Fruit fly (Drosophila melanogaster) whole organism, prepupa: Measurements from ENCODE around the gene NTPase.

Experiments
- CG10631 ChIP-seq: fragments of 200-800 bp; sonication (Bioruptor generic); optimal IDR thresholded peaks from 2 replicates; lab custom pipeline; 2016; ENCODE audit warnings: missing biosample characterization, missing genetic modification characterization
- CG10669 ChIP-seq: fragments of 200-800 bp; sonication (Bioruptor generic); optimal IDR thresholded peaks from 3 replicates; lab custom pipeline; 2018; ENCODE audit warnings: missing biosample characterization, mild to moderate bottlenecking, missing genetic modification characterization, moderate library complexity
- CG11294 ChIP-seq: fragments of 200-800 bp; sonication (Bioruptor generic); IDR thresholded peaks from 2 replicates; pipeline ENCODE4 v1.3.6; 2022; ENCODE audit warnings: missing biosample characterization, missing genetic modification characterization
- CG11902 ChIP-seq: fragments of 200-800 bp; sonication (Bioruptor generic); optimal IDR thresholded peaks from 3 replicates; lab custom pipeline; 2016; ENCODE audit warnings: missing biosample characterization, missing genetic modification characterization
- CG15336 ChIP-seq: fragments of 200-800 bp; sonication (Bioruptor generic); IDR thresholded peaks from 2 replicates; pipeline ENCODE4 v1.3.6; 2022; ENCODE audit warnings: missing biosample characterization, missing genetic modification characterization
- CG1621 ChIP-seq: fragments of 200-800 bp; sonication (Bioruptor generic); optimal IDR thresholded peaks from 3 replicates; lab custom pipeline; 2018; ENCODE audit warnings: missing biosample characterization, mild to moderate bottlenecking, missing genetic modification characterization
- CG16779 ChIP-seq: fragments of 200-800 bp; sonication (Bioruptor generic); optimal IDR thresholded peaks from 3 replicates; lab custom pipeline; 2017; ENCODE audit warnings: missing biosample characterization, mild to moderate bottlenecking, missing genetic modification characterization
- CG3032 ChIP-seq: fragments of 200-800 bp; optimal IDR thresholded peaks from 2 replicates; lab custom pipeline; 2019; ENCODE audit warnings: missing biosample characterization, mild to moderate bottlenecking, missing genetic modification characterization, moderate library complexity
- CG32006 ChIP-seq: fragments of 200-800 bp; sonication (Bioruptor generic); optimal IDR thresholded peaks from 3 replicates; lab custom pipeline; 2017; ENCODE audit warnings: missing biosample characterization, mild to moderate bottlenecking, missing genetic modification characterization
- CG34406 ChIP-seq: fragments of 200-800 bp; sonication (Bioruptor generic); optimal IDR thresholded peaks from 3 replicates; lab custom pipeline; 2016; ENCODE audit warnings: missing biosample characterization, missing genetic modification characterization
- CG3919 ChIP-seq: fragments of 200-800 bp; sonication (Bioruptor generic); optimal IDR thresholded peaks from 3 replicates; lab custom pipeline; 2016; ENCODE audit warnings: missing biosample characterization, missing genetic modification characterization
- CG4318 ChIP-seq: fragments of 200-800 bp; sonication (Bioruptor generic); optimal IDR thresholded peaks from 3 replicates; lab custom pipeline; 2017; ENCODE audit warnings: missing biosample characterization, mild to moderate bottlenecking, missing genetic modification characterization
- CG6163 ChIP-seq: fragments of 200-800 bp; sonication (Bioruptor generic); IDR thresholded peaks from 3 replicates; pipeline ENCODE4 v1.3.6; 2022; ENCODE audit warnings: missing biosample characterization, missing genetic modification characterization
- CG6792 ChIP-seq: fragments of 200-800 bp; sonication (Bioruptor generic); optimal IDR thresholded peaks from 3 replicates; lab custom pipeline; 2016; ENCODE audit warnings: missing biosample characterization, missing genetic modification characterization
- CG6808 ChIP-seq: fragments of 200-800 bp; sonication (Bioruptor generic); optimal IDR thresholded peaks from 3 replicates; lab custom pipeline; 2017; ENCODE audit warnings: missing biosample characterization, missing genetic modification characterization, mild to moderate bottlenecking, moderate library complexity, missing genetic modification reagents
- CG6854 ChIP-seq: fragments of 200-800 bp; sonication (Bioruptor generic); optimal IDR thresholded peaks from 2 replicates; lab custom pipeline; 2017; ENCODE audit warnings: missing biosample characterization, mild to moderate bottlenecking, missing genetic modification characterization
- CG8119 ChIP-seq: fragments of 200-800 bp; sonication (Bioruptor generic); IDR thresholded peaks from 3 replicates; pipeline ENCODE4 v1.3.6; 2022; ENCODE audit warnings: missing biosample characterization, missing genetic modification characterization
- CG8632 ChIP-seq: fragments of 200-800 bp; sonication (Bioruptor generic); optimal IDR thresholded peaks from 3 replicates; lab custom pipeline; 2016; ENCODE audit warnings: missing biosample characterization, missing genetic modification characterization
- CG9139 ChIP-seq: fragments of 200-800 bp; sonication (Bioruptor generic); optimal IDR thresholded peaks from 3 replicates; lab custom pipeline; 2017; ENCODE audit warnings: missing biosample characterization, mild to moderate bottlenecking, missing genetic modification characterization
- Eip78C ChIP-seq: fragments of 200-800 bp; sonication (Bioruptor generic); peaks from one replicate; lab custom pipeline; 2016; ENCODE audit warnings: missing biosample characterization, missing genetic modification characterization
- Eip93F ChIP-seq: fragments of 200-800 bp; sonication (Bioruptor generic); optimal IDR thresholded peaks from 2 replicates; lab custom pipeline; 2016; ENCODE audit warnings: missing biosample characterization, mild to moderate bottlenecking, missing genetic modification characterization
- Ets21C ChIP-seq: fragments of 200-800 bp; sonication (Bioruptor generic); optimal IDR thresholded peaks from 3 replicates; lab custom pipeline; 2016; ENCODE audit warnings: missing biosample characterization, missing genetic modification characterization
- Ets96B ChIP-seq: fragments of 200-800 bp; optimal IDR thresholded peaks from 2 replicates; lab custom pipeline; 2019; ENCODE audit warnings: missing biosample characterization, mild to moderate bottlenecking, missing genetic modification characterization, moderate library complexity
- Gug ChIP-seq: fragments of 200-800 bp; sonication (Bioruptor generic); IDR thresholded peaks from 2 replicates; pipeline ENCODE4 v1.3.6; 2022; ENCODE audit warnings: missing biosample characterization, missing genetic modification characterization
- Hr38 ChIP-seq: sonication (Bioruptor generic); optimal IDR thresholded peaks from 2 replicates; lab custom pipeline; 2016; ENCODE audit warnings: missing biosample characterization, missing genetic modification characterization
- Hr39 ChIP-seq: fragments of 200-800 bp; sonication (Bioruptor generic); optimal IDR thresholded peaks from 2 replicates; lab custom pipeline; 2016; ENCODE audit warnings: missing biosample characterization, missing genetic modification characterization
- Met ChIP-seq: fragments of 200-800 bp; sonication (Bioruptor generic); optimal IDR thresholded peaks from 3 replicates; lab custom pipeline; 2016; ENCODE audit warnings: missing biosample characterization, missing genetic modification characterization
- OdsH ChIP-seq: fragments of 200-800 bp; sonication (Bioruptor generic); optimal IDR thresholded peaks from 3 replicates; lab custom pipeline; 2016; ENCODE audit warnings: missing biosample characterization, missing genetic modification characterization
- Smox ChIP-seq: fragments of 200-800 bp; sonication (Bioruptor generic); optimal IDR thresholded peaks from 3 replicates; lab custom pipeline; 2016; ENCODE audit warnings: missing biosample characterization, missing genetic modification characterization
- achi ChIP-seq: fragments of 200-800 bp; sonication (Bioruptor generic); optimal IDR thresholded peaks from 3 replicates; lab custom pipeline; 2016; ENCODE audit warnings: missing biosample characterization, missing genetic modification characterization
- acj6 ChIP-seq: fragments of 200-800 bp; sonication (Bioruptor generic); optimal IDR thresholded peaks from 3 replicates; lab custom pipeline; 2016; ENCODE audit warnings: missing biosample characterization, missing genetic modification characterization
- cyc ChIP-seq: fragments of 200-800 bp; sonication (Bioruptor generic); optimal IDR thresholded peaks from 3 replicates; lab custom pipeline; 2016; ENCODE audit warnings: missing biosample characterization, missing genetic modification characterization
- dac ChIP-seq: fragments of 200-800 bp; sonication (Bioruptor generic); optimal IDR thresholded peaks from 2 replicates; lab custom pipeline; 2017; ENCODE audit warnings: missing biosample characterization, mild to moderate bottlenecking, missing genetic modification characterization
- dsx ChIP-seq: fragments of 200-800 bp; optimal IDR thresholded peaks from 3 replicates; lab custom pipeline; 2019; ENCODE audit warnings: missing biosample characterization, mild to moderate bottlenecking, missing genetic modification characterization, moderate library complexity; ENCODE audit not compliant: poor library complexity, severe bottlenecking
- eg ChIP-seq: fragments of 200-800 bp; sonication (Bioruptor generic); IDR thresholded peaks from 3 replicates; pipeline ENCODE4 v1.3.6; 2022; ENCODE audit warnings: missing biosample characterization, missing genetic modification characterization
- fkh ChIP-seq: fragments of 200-800 bp; sonication (Bioruptor generic); optimal IDR thresholded peaks from 3 replicates; lab custom pipeline; 2017; ENCODE audit warnings: missing biosample characterization, mild to moderate bottlenecking, missing genetic modification characterization, moderate library complexity
- lz ChIP-seq: fragments of 200-800 bp; sonication (Bioruptor generic); optimal IDR thresholded peaks from 3 replicates; lab custom pipeline; 2016; ENCODE audit warnings: missing biosample characterization, missing genetic modification characterization
- pdm3 ChIP-seq: fragments of 200-800 bp; sonication (Bioruptor generic); optimal IDR thresholded peaks from 3 replicates; lab custom pipeline; 2016; ENCODE audit warnings: missing biosample characterization, missing genetic modification characterization
- salr ChIP-seq, 2 experiments: fragments of 200-800 bp; sonication (Bioruptor generic); optimal IDR thresholded peaks; 3 replicates each; lab custom pipeline; 2016 to 2018; ENCODE audit warnings: missing biosample characterization in 2 of 2, missing genetic modification characterization in 2 of 2, mild to moderate bottlenecking in 1 of 2
- spab ChIP-seq: fragments of 200-800 bp; sonication (Bioruptor generic); optimal IDR thresholded peaks from 2 replicates; lab custom pipeline; 2017; ENCODE audit warnings: missing biosample characterization, mild to moderate bottlenecking, missing genetic modification characterization, missing genetic modification reagents
- svp ChIP-seq: fragments of 200-800 bp; sonication (Bioruptor generic); peaks from one replicate; lab custom pipeline; 2016; ENCODE audit warnings: missing biosample characterization, missing genetic modification characterization
- topi ChIP-seq: fragments of 200-800 bp; sonication (Bioruptor generic); optimal IDR thresholded peaks from 3 replicates; lab custom pipeline; 2016; ENCODE audit warnings: missing biosample characterization, missing genetic modification characterization
- vri ChIP-seq: fragments of 200-800 bp; sonication (Bioruptor generic); optimal IDR thresholded peaks from 3 replicates; lab custom pipeline; 2016; ENCODE audit warnings: missing biosample characterization, mild to moderate bottlenecking, missing genetic modification characterization

The NTPase gene

dm6 chr2L:2855773-2856615, 29.7 kb downstream of the NTPase start, which contains the start of the genes CG3104 and RpS21 (continued):
- TF ChIP-seq acj6 (peak; percentile 59), Smox (GFP tag; lab: Kevin White, UChicago) (peak; percentile 65), Hr38 (GFP tag; lab: Kevin White, UChicago) (no peak), pdm3 (GFP tag; lab: Kevin White, UChicago) (peak; percentile 70), CG34406 (GFP tag; lab: Kevin White, UChicago) (peak; percentile 56), svp (GFP tag; lab: Kevin White, UChicago) (peak; percentile 70), achi (peak; percentile 99), topi (GFP tag; lab: Kevin White, UChicago) (peak; percentile 71), dac (GFP tag; lab: Kevin White, UChicago) (peak; percentile 51), dsx (peak; percentile 37), cyc (GFP tag; lab: Kevin White, UChicago) (peak; percentile 84), Eip93F (GFP tag; lab: Kevin White, UChicago) (peak; percentile 79), CG10631 (GFP tag; lab: Kevin White, UChicago) (peak; percentile 54), Eip78C (GFP tag; lab: Kevin White, UChicago) (peak; percentile 89), CG3032 (tag; lab: Kevin White, UChicago) (peak; percentile 70), CG32006 (GFP tag; lab: Kevin White, UChicago) (peak; percentile 46), CG6792 (GFP tag; lab: Kevin White, UChicago) (peak; percentile 62), eg (GFP tag; lab: Robert Waterston, UW) (peak; percentile 83)

- no peak for TF ChIP-seq topi (GFP tag; lab: Kevin White, UChicago)
- peak; percentile 52; the same call in 2 of the 3 replicates for TF ChIP-seq CG8119 (GFP tag; lab: Robert Waterston, UW)
- no peak for TF ChIP-seq CG16779 (tag; lab: Kevin White, UChicago)
- TF ChIP-seq cyc (GFP tag; lab: Kevin White, UChicago) = no peak
- no peak for TF ChIP-seq Ets21C
- TF ChIP-seq CG10669 (GFP tag; lab: Kevin White, UChicago) = no peak
- peak; percentile 76 for TF ChIP-seq svp (GFP tag; lab: Kevin White, UChicago)
- no peak for TF ChIP-seq vri (GFP tag; lab: Kevin White, UChicago)
- peak; percentile 13 for TF ChIP-seq acj6
- TF ChIP-seq, all 60 proteins: peak for 3
Measured at dm6 chr2L:2855204-2855768, 30.4 kb downstream of the NTPase start.

dm6 chr2L:2851589-2851988, 34.1 kb downstream of the NTPase start:
- TF ChIP-seq Hr38 (GFP tag; lab: Kevin White, UChicago) (no peak), salr (GFP tag; optimal IDR thresholded peaks at IDR 0.05; lab: Kevin White, UChicago) (no peak), CG15336 (GFP tag; lab: Robert Waterston, UW) (peak; percentile 69), Met (GFP tag; lab: Kevin White, UChicago) (no peak), Ets21C (no peak), CG6163 (GFP tag; lab: Robert Waterston, UW) (no peak), cyc (GFP tag; lab: Kevin White, UChicago) (no peak), Eip78C (GFP tag; lab: Kevin White, UChicago) (peak; percentile 64), CG6808 (GFP tag; lab: Kevin White, UChicago) (no peak), CG8632 (GFP tag; lab: Kevin White, UChicago) (no peak), CG4318 (GFP tag; lab: Kevin White, UChicago) (no peak), Gug (GFP tag; lab: Robert Waterston, UW) (no peak), CG3032 (tag; lab: Kevin White, UChicago) (no peak), CG11902 (GFP tag; lab: Kevin White, UChicago) (no peak), CG16779 (tag; lab: Kevin White, UChicago) (no peak), OdsH (no peak), lz (GFP tag; lab: Kevin White, UChicago) (no peak), pdm3 (GFP tag; lab: Kevin White, UChicago) (no peak), spab (GFP tag; lab: Kevin White, UChicago) (no peak), CG9139 (no peak), CG6854 (GFP tag; lab: Kevin White, UChicago) (no peak), CG11294 (GFP tag; lab: Robert Waterston, UW) (no peak), fkh (GFP tag; lab: Kevin White, UChicago) (no peak), Eip93F (GFP tag; lab: Kevin White, UChicago) (no peak), Smox (GFP tag; lab: Kevin White, UChicago) (no peak), achi (peak; percentile 6), Ets96B (tag; lab: Kevin White, UChicago) (no peak), CG3919 (GFP tag; lab: Kevin White, UChicago) (no peak), CG1621 (tag; lab: Kevin White, UChicago) (no peak), Hr39 (GFP tag; lab: Kevin White, UChicago) (no peak), CG34406 (GFP tag; lab: Kevin White, UChicago) (no peak), CG8119 (GFP tag; lab: Robert Waterston, UW) (peak; percentile 64), dac (GFP tag; lab: Kevin White, UChicago) (no peak), svp (GFP tag; lab: Kevin White, UChicago) (no peak), CG6792 (GFP tag; lab: Kevin White, UChicago) (no peak), acj6 (peak; percentile 19)
